Fruit fly (Drosophila melanogaster) whole organism, prepupa: ENCODE data around the gene mth.

Experiments
- Blimp-1 ChIP-seq: fragments of 200-800 bp; sonication (Bioruptor generic); optimal IDR thresholded peaks from 3 replicates; lab custom pipeline; 2017; ENCODE audit warnings: missing biosample characterization, missing genetic modification characterization, mild to moderate bottlenecking, moderate library complexity, missing genetic modification reagents
- CG4318 ChIP-seq: fragments of 200-800 bp; sonication (Bioruptor generic); optimal IDR thresholded peaks from 3 replicates; lab custom pipeline; 2017; ENCODE audit warnings: missing biosample characterization, mild to moderate bottlenecking, missing genetic modification characterization
- CG8632 ChIP-seq: fragments of 200-800 bp; sonication (Bioruptor generic); optimal IDR thresholded peaks from 3 replicates; lab custom pipeline; 2016; ENCODE audit warnings: missing biosample characterization, missing genetic modification characterization
- achi ChIP-seq: fragments of 200-800 bp; sonication (Bioruptor generic); optimal IDR thresholded peaks from 3 replicates; lab custom pipeline; 2016; ENCODE audit warnings: missing biosample characterization, missing genetic modification characterization
- eg ChIP-seq: fragments of 200-800 bp; sonication (Bioruptor generic); IDR thresholded peaks from 3 replicates; pipeline ENCODE4 v1.3.6; 2022; ENCODE audit warnings: missing biosample characterization, missing genetic modification characterization
- spab ChIP-seq: fragments of 200-800 bp; sonication (Bioruptor generic); optimal IDR thresholded peaks from 2 replicates; lab custom pipeline; 2017; ENCODE audit warnings: missing biosample characterization, mild to moderate bottlenecking, missing genetic modification characterization, missing genetic modification reagents

dm6 chr3L:375672-376071 lies 28.9 kb upstream of the mth start:
- TF ChIP-seq eg (GFP tag; lab: Robert Waterston, UW) (no peak), Blimp-1 (GFP tag; lab: Kevin White, UChicago) (no peak), spab (no peak), CG8632 (GFP tag; lab: Kevin White, UChicago) (no peak), achi (GFP tag; lab: Kevin White, UChicago) (no peak), CG4318 (GFP tag; lab: Kevin White, UChicago) (no peak)
